Worm (Caenorhabditis elegans): ENCODE measurements around the gene C10B5.3.

DNA sequence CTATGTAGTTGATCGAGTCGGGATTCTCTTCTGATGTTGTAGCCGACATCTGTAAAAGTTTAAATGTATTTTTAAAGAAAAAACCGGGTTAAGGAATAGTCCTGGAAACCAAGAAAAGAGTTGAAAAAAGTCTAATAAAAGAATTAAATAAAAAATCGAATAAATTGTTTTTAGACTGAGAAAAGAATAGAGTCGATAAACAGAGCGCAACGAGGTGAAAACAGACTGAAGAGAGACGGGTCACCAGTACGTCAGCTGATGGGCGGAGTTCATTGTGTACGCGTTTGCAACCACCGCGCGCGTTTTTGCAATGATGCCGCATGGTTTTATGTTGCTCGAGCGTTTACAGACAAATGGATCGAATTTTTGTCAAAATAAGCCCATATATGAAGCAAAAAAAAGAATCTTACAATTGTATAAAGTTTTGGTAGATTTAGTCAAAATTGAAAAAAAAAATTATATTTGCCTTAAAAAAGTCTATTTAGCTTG is 43.3 kb upstream of the C10B5.3 start, which contains the start of gene atg-18:
- no peak for TF ChIP-seq flt-1 (GFP tag; IDR thresholded peaks at IDR 0.05)
- no peak for TF ChIP-seq T22C8.4 (GFP tag; IDR thresholded peaks at IDR 0.05)
- peak; percentile 78 for TF ChIP-seq med-1 (GFP tag; optimal IDR thresholded peaks at IDR 0.05; ENCODE audit: insufficient read depth)
- peak; percentile 2 for TF ChIP-seq cog-1 (tag; optimal IDR thresholded peaks at IDR 0.05)
- no peak for TF ChIP-seq tab-1 (GFP tag; IDR thresholded peaks at IDR 0.05)
- TF ChIP-seq ref-1 (GFP tag; conservative IDR thresholded peaks at IDR 0.05), result no peak
- peak; percentile 68; the same call in 1 of the 2 replicates for TF ChIP-seq ztf-23 (GFP tag; IDR thresholded peaks at IDR 0.05)
- TF ChIP-seq ztf-29 (GFP tag; IDR thresholded peaks at IDR 0.05), result peak; percentile 58; the same call in 1 of the 2 replicates
- peak; percentile 51; the same call in 1 of the 2 replicates for TF ChIP-seq klf-2 (GFP tag; conservative IDR thresholded peaks at IDR 0.05)

Data from whole organism, midembryonic.